Fruit fly (Drosophila melanogaster): Measurements from ENCODE around the gene escl.
A peak's percentile ranks its signal among the peaks of the same experiment; 100 is the strongest.

The escl gene

DNA sequence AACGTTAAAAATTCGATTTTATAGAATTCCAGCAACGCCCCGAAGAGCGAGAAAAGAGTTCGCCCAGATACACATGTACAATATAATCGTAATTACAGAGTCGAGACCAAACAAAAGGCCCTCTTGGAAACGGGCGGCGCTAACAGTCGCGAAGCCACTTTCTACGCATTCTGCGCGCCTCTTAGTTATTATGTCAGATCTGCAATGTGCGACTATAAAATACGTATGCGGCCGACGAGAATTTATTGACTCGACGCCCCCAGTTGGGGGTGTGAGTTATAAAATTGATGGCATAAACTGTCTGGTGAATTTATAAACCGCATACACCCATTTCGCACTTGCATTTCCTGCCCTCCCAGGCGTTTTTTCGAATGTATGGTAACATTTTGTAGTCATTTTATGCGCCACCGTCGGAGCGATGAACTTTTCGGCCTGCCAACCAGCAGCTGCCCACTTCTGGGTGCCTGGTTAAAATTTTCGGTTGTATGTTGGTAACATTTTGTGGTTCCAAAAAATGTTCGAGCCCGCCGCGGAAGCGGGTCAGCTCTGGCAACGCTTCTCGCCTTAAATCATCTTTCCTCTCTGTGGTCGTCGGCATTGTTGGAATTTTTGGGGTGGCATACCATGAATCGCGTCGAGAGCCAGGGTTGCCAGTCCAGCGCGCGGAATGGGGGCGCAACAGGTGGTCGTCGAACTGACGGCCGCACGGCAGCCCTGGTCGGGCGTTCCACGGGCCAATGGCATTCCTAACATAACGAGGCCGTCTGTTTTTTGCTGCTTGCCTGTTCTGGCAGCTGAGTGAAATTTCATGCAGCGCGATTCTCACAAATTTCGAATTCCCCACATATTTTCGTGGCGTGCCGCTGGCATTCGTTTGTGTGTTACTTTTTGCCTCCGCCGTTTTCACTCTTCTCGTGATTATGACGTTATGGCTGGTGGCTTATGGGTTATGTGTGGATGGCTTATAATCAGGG is 21.2 kb downstream of the escl start (continued):
- TF ChIP-seq Atf-2 (GFP tag; optimal IDR thresholded peaks at IDR 0.05) (peak; percentile 57), tna (GFP tag; IDR thresholded peaks at IDR 0.05; ENCODE audit: partially characterized antibody) (no peak), rib (GFP tag; IDR thresholded peaks at IDR 0.05) (no peak), Blimp-1 (GFP tag; optimal IDR thresholded peaks at IDR 0.05) (peak; percentile 75), Dip3 (GFP tag; optimal IDR thresholded peaks at IDR 0.05) (peak; percentile 35), CG30431 (GFP tag; optimal IDR thresholded peaks at IDR 0.05) (peak; percentile 0), luna (GFP tag; optimal IDR thresholded peaks at IDR 0.05) (no peak), H15 (GFP tag; IDR thresholded peaks at IDR 0.05) (no peak), p53 (GFP tag; optimal IDR thresholded peaks at IDR 0.05) (peak; percentile 47), fd102C (GFP tag; optimal IDR thresholded peaks at IDR 0.05) (peak; percentile 34), HLH4C (GFP tag; IDR thresholded peaks at IDR 0.05; ENCODE audit: partially characterized antibody) (no peak), CG13123 (GFP tag; optimal IDR thresholded peaks at IDR 0.05) (no peak), nmo (GFP tag; optimal IDR thresholded peaks at IDR 0.05) (peak; percentile 86), slou (GFP tag; optimal IDR thresholded peaks at IDR 0.05) (peak; percentile 13), peb (GFP tag; IDR thresholded peaks at IDR 0.05) (no peak), bowl (GFP tag; IDR thresholded peaks at IDR 0.05) (no peak), Fer3 (tag; optimal IDR thresholded peaks at IDR 0.05) (peak; percentile 55), lilli (GFP tag; optimal IDR thresholded peaks at IDR 0.05) (peak; percentile 86), dmrt11E (tag; optimal IDR thresholded peaks at IDR 0.05) (no peak), emc (GFP tag; optimal IDR thresholded peaks at IDR 0.05) (peak; percentile 30), pnt (GFP tag; optimal IDR thresholded peaks at IDR 0.05) (peak; percentile 71), nerfin-1 (tag; optimal IDR thresholded peaks at IDR 0.05) (peak; percentile 100), ase (GFP tag; IDR thresholded peaks at IDR 0.05) (no peak), CG33557 (GFP tag; optimal IDR thresholded peaks at IDR 0.05) (peak; percentile 32), Bteb2 (GFP tag; optimal IDR thresholded peaks at IDR 0.05) (peak; percentile 0), cato (GFP tag; optimal IDR thresholded peaks at IDR 0.05; ENCODE audit: borderline replicate concordance) (no peak), jigr1 (GFP tag; IDR thresholded peaks at IDR 0.05) (no peak), CG2678 (tag; optimal IDR thresholded peaks at IDR 0.05) (peak; percentile 71), CG30020 (tag; optimal IDR thresholded peaks at IDR 0.05) (no peak), dan (GFP tag; IDR thresholded peaks at IDR 0.05) (no peak), maf-S (GFP tag; optimal IDR thresholded peaks at IDR 0.05) (peak; percentile 71), fru (optimal IDR thresholded peaks at IDR 0.05) (no peak), Hand (GFP tag; optimal IDR thresholded peaks at IDR 0.05) (peak; percentile 69), CG11247 (GFP tag; IDR thresholded peaks at IDR 0.05) (no peak), ap (GFP tag; IDR thresholded peaks at IDR 0.05) (no peak), Gsc (GFP tag; IDR thresholded peaks at IDR 0.05) (no peak), stc (GFP tag; IDR thresholded peaks at IDR 0.05) (no peak), sug (tag; optimal IDR thresholded peaks at IDR 0.05) (peak; percentile 100), chinmo (GFP tag; IDR thresholded peaks at IDR 0.05; ENCODE audit: partially characterized antibody) (no peak), Drgx (GFP tag; IDR thresholded peaks at IDR 0.05) (no peak), sim (GFP tag; IDR thresholded peaks at IDR 0.05) (no peak), pum (GFP tag; optimal IDR thresholded peaks at IDR 0.05) (peak; percentile 59), gsb-n (tag; optimal IDR thresholded peaks at IDR 0.05) (no peak), aop (GFP tag; IDR thresholded peaks at IDR 0.05) (no peak), CG7839 (tag; optimal IDR thresholded peaks at IDR 0.05) (peak; percentile 60), CG16863 (GFP tag; optimal IDR thresholded peaks at IDR 0.05) (peak; percentile 68), CG31365 (tag; optimal IDR thresholded peaks at IDR 0.05) (peak; percentile 49), CG6254 (GFP tag; optimal IDR thresholded peaks at IDR 0.05) (peak; percentile 59), ATbp (GFP tag; optimal IDR thresholded peaks at IDR 0.05) (peak; percentile 66), Rx (GFP tag; IDR thresholded peaks at IDR 0.05) (no peak)

Measured in whole organism, embryonic.